Worm (Caenorhabditis elegans) whole organism, mixed stage, embryonic: ENCODE results near the gene F54D12.2.

ENCODE experiments used
- unc-39 ChIP-seq: fragments of 150-350 bp; optimal IDR thresholded peaks from 2 replicates; lab custom pipeline; 2014; ENCODE audit warnings: missing biosample characterization, missing genetic modification characterization
- unc-62 ChIP-seq: fragments of 150-350 bp; optimal IDR thresholded peaks from 2 replicates; lab custom pipeline; 2014; ENCODE audit warnings: missing biosample characterization, missing genetic modification reagents, missing genetic modification characterization
- ztf-11 ChIP-seq: fragments of 150-350 bp; optimal IDR thresholded peaks from 2 replicates; lab custom pipeline; 2014; ENCODE audit warnings: missing biosample characterization, missing genetic modification characterization

ce11 chrII:1403056-1403455, 4.6 kb downstream of the F54D12.2 start, which contains the start of the genes Y51H7C.41 and cogc-4:
- TF ChIP-seq unc-62 (GFP tag; lab: Kevin White, UChicago) (no peak), ztf-11 (tag; lab: Kevin White, UChicago) (no peak), unc-39 (no peak)
